Worm (Caenorhabditis elegans) whole organism, L4 larva: ENCODE results near the gene srw-26.
"Not testable (repeated sequence)": the region's sequence is repeated elsewhere in the genome, so short reads cannot be mapped to it uniquely, and the experiment has no call there.

ENCODE experiments used
- F10B5.3 ChIP-seq: sonication (generic microtip); optimal IDR thresholded peaks from 2 replicates; lab custom pipeline; 2016; ENCODE audit warnings: mild to moderate bottlenecking, missing genetic modification characterization, missing compliant biosample characterization
- R02D3.7 ChIP-seq: fragments of 150-350 bp; sonication (generic microtip); optimal IDR thresholded peaks from 3 replicates; lab custom pipeline; 2014; ENCODE audit warnings: missing biosample characterization, missing genetic modification characterization
- Y105C5A.15 ChIP-seq: fragments of 200-800 bp; sonication (Bioruptor generic); IDR thresholded peaks from 2 replicates; pipeline ENCODE4 v1.3.6; 2022; ENCODE audit warnings: missing genetic modification characterization, missing compliant biosample characterization
- ama-1 ChIP-seq: fragments of 150-350 bp; optimal IDR thresholded peaks from 2 replicates; lab custom pipeline; 2014; ENCODE audit warnings: inconsistent platforms, mixed read lengths
- ceh-28 ChIP-seq: fragments of 150-350 bp; optimal IDR thresholded peaks from 2 replicates; lab custom pipeline; 2014; ENCODE audit warnings: missing biosample characterization, missing genetic modification reagents, missing genetic modification characterization
- ceh-44 ChIP-seq: fragments of 200-800 bp; sonication (Bioruptor generic); IDR thresholded peaks from 2 replicates; pipeline ENCODE4 v1.3.6; 2022; ENCODE audit warnings: missing genetic modification reagents, missing genetic modification characterization, missing compliant biosample characterization
- ctbp-1 ChIP-seq: fragments of 200-800 bp; sonication (Bioruptor generic); IDR thresholded peaks from 2 replicates; pipeline ENCODE4 v1.3.6; 2022; ENCODE audit warnings: missing genetic modification reagents, missing genetic modification characterization, missing compliant biosample characterization
- daf-16 ChIP-seq, 3 experiments: sonication (generic microtip); optimal IDR thresholded peaks; 2 replicates each; lab custom pipeline; 2016 to 2017; ENCODE audit warnings: missing genetic modification characterization in 3 of 3, missing genetic modification reagents in 3 of 3, mild to moderate bottlenecking in 2 of 3, missing compliant biosample characterization in 2 of 3, missing biosample characterization in 1 of 3, moderate library complexity in 1 of 3
- duxl-1 ChIP-seq: sonication (generic microtip); optimal IDR thresholded peaks from 2 replicates; lab custom pipeline; 2016; ENCODE audit warnings: mild to moderate bottlenecking, missing genetic modification characterization, moderate library complexity, missing compliant biosample characterization; ENCODE audit not compliant: poor library complexity
- egl-43 ChIP-seq: fragments of 200-800 bp; sonication (Bioruptor generic); IDR thresholded peaks from 2 replicates; pipeline ENCODE4 v1.3.6; 2022; ENCODE audit warnings: missing genetic modification reagents, missing genetic modification characterization, missing compliant biosample characterization
- gei-8 ChIP-seq: fragments of 200-800 bp; sonication (Bioruptor generic); optimal IDR thresholded peaks from 2 replicates; lab custom pipeline; 2018; ENCODE audit warnings: mild to moderate bottlenecking, missing genetic modification characterization, missing compliant biosample characterization
- hif-1 ChIP-seq, 2 experiments: sonication (generic microtip); optimal IDR thresholded peaks; 2 replicates each; lab custom pipeline; 2016 to 2017; ENCODE audit warnings: missing compliant biosample characterization in 2 of 2, missing genetic modification characterization in 2 of 2, missing genetic modification reagents in 2 of 2, missing genotype in 2 of 2, mild to moderate bottlenecking in 1 of 2
- lin-1 ChIP-seq: fragments of 200-800 bp; sonication (Bioruptor generic); IDR thresholded peaks from 2 replicates; pipeline ENCODE4 v1.3.6; 2022; ENCODE audit warnings: missing genetic modification reagents, missing genetic modification characterization, missing compliant biosample characterization
- lin-13 ChIP-seq: fragments of 150-350 bp; optimal IDR thresholded peaks from 2 replicates; lab custom pipeline; 2014; ENCODE audit warnings: missing biosample characterization, missing genetic modification reagents, missing genetic modification characterization
- lin-15B ChIP-seq: fragments of 150-350 bp; sonication (generic microtip); optimal IDR thresholded peaks from 3 replicates; lab custom pipeline; 2014; ENCODE audit warnings: missing biosample characterization, missing genetic modification characterization
- lin-29 ChIP-seq: fragments of 200-800 bp; sonication (Bioruptor generic); IDR thresholded peaks from 2 replicates; pipeline ENCODE4 v1.3.6; 2022; ENCODE audit warnings: missing genetic modification reagents, missing genetic modification characterization, missing compliant biosample characterization
- madf-5 ChIP-seq, 2 experiments: fragments of 200-800 bp; sonication (Bioruptor generic); IDR thresholded peaks; 2 replicates each; pipeline ENCODE4 v1.3.6; 2022; ENCODE audit warnings: missing compliant biosample characterization in 2 of 2, missing genetic modification characterization in 2 of 2
- madf-9 ChIP-seq: fragments of 200-800 bp; sonication (Bioruptor generic); conservative IDR thresholded peaks from 2 replicates; pipeline ENCODE4 v1.3.6; 2022; ENCODE audit warnings: missing genetic modification reagents, missing genetic modification characterization, missing compliant biosample characterization
- mdt-29 ChIP-seq: fragments of 200-800 bp; sonication (Bioruptor generic); IDR thresholded peaks from 2 replicates; pipeline ENCODE4 v1.3.6; 2022; ENCODE audit warnings: missing genetic modification reagents, missing genetic modification characterization, missing compliant biosample characterization
- nhr-42 ChIP-seq: fragments of 200-800 bp; sonication (Bioruptor generic); IDR thresholded peaks from 2 replicates; pipeline ENCODE4 v1.3.6; 2022; ENCODE audit warnings: missing genetic modification characterization, missing compliant biosample characterization
- php-3 ChIP-seq: fragments of 200-800 bp; sonication (Bioruptor generic); IDR thresholded peaks from 2 replicates; pipeline ENCODE4 v1.3.6; 2022; ENCODE audit warnings: missing genetic modification reagents, missing genetic modification characterization, missing compliant biosample characterization
- rbr-2 ChIP-seq: sonication (generic microtip); optimal IDR thresholded peaks from 2 replicates; lab custom pipeline; 2016; ENCODE audit warnings: missing genotype, missing genetic modification characterization, missing compliant biosample characterization
- skn-1 ChIP-seq: fragments of 150-350 bp; optimal IDR thresholded peaks from 2 replicates; lab custom pipeline; 2014; ENCODE audit warnings: missing biosample characterization, missing genetic modification characterization
- snpc-1.2 ChIP-seq: fragments of 200-800 bp; sonication (Bioruptor generic); IDR thresholded peaks from 2 replicates; pipeline ENCODE4 v1.3.6; 2022; ENCODE audit warnings: missing genetic modification reagents, missing genetic modification characterization, missing compliant biosample characterization
- spr-3 ChIP-seq: fragments of 200-800 bp; sonication (Bioruptor generic); optimal IDR thresholded peaks from 2 replicates; lab custom pipeline; 2018; ENCODE audit warnings: mild to moderate bottlenecking, missing genetic modification characterization, missing compliant biosample characterization
- tag-97 ChIP-seq: fragments of 200-800 bp; sonication (Bioruptor generic); IDR thresholded peaks from 2 replicates; pipeline ENCODE4 v1.3.6; 2022; ENCODE audit warnings: missing genetic modification characterization, missing compliant biosample characterization
- tra-1 ChIP-seq: fragments of 200-800 bp; sonication (Bioruptor generic); IDR thresholded peaks from 2 replicates; pipeline ENCODE4 v1.3.6; 2022; ENCODE audit warnings: missing genetic modification reagents, missing genetic modification characterization, missing compliant biosample characterization
- unc-130 ChIP-seq: sonication (generic microtip); optimal IDR thresholded peaks from 2 replicates; lab custom pipeline; 2016; ENCODE audit warnings: missing genetic modification reagents, missing genetic modification characterization, missing compliant biosample characterization
- unc-62 ChIP-seq, 3 experiments: fragments of 150-350 bp in 1 of 3; sonication (generic microtip); optimal IDR thresholded peaks in 2 of 3; peaks in 1 of 3; 1 replicate in 1 of 3; 2 replicates in 2 of 3; lab custom pipeline; 2014 to 2017; ENCODE audit warnings: missing biosample characterization in 3 of 3, missing genetic modification characterization in 3 of 3, missing genetic modification reagents in 3 of 3, missing genotype in 1 of 3
- zag-1 ChIP-seq: fragments of 150-350 bp; optimal IDR thresholded peaks from 2 replicates; lab custom pipeline; 2014; ENCODE audit warnings: missing biosample characterization, missing genetic modification characterization
- zfp-3 ChIP-seq: fragments of 200-800 bp; sonication (Bioruptor generic); conservative IDR thresholded peaks from 2 replicates; pipeline ENCODE4 v1.3.6; 2022; ENCODE audit warnings: missing genetic modification reagents, missing genetic modification characterization, missing compliant biosample characterization
- zip-2 ChIP-seq: fragments of 150-350 bp; optimal IDR thresholded peaks from 2 replicates; lab custom pipeline; 2014; ENCODE audit warnings: missing biosample characterization, missing genetic modification characterization
- ztf-7 ChIP-seq: fragments of 150-350 bp; optimal IDR thresholded peaks from 2 replicates; lab custom pipeline; 2014; ENCODE audit warnings: missing biosample characterization, missing genetic modification characterization

The srw-26 gene

DNA sequence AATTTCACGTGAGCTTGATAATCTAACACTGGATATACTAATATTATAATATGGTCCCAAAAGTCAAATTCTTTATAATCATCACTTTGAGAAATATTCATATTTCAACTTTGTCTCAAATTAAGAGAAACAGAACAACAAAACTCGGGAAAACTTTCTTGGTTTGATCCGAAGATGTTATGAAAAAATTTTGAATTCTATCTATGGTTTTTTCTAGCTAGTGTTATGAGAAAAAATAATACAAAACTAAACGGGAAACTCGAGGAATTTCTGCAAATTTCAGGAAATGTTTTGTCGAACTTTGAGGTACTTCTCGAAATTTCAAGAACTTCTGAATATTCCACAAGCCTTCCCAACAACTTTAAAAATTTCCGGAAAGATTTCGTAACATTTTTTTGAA, 18.6 kb upstream of the srw-26 start, which contains the start of gene srw-59:
Gene srw-59 (minus strand): TSS at position 101 of the 400 bp plus-strand sequence.
- TF ChIP-seq php-3 (GFP tag; lab: Robert Waterston, UW) (no peak), egl-43 (GFP tag; lab: Robert Waterston, UW) (no peak), mdt-29 (GFP tag; lab: Robert Waterston, UW) (no peak), tra-1 (GFP tag; lab: Robert Waterston, UW) (no peak), skn-1 (tag; lab: Kevin White, UChicago) (no peak), madf-5 (GFP tag; IDR thresholded peaks at IDR 0.05; lab: Robert Waterston, UW) (no peak), F10B5.3 (tag; lab: Kevin White, UChicago) (no peak), ceh-28 (tag; lab: Kevin White, UChicago) (no peak), lin-29 (GFP tag; lab: Robert Waterston, UW) (no peak), lin-15B (tag; lab: Kevin White, UChicago) (no peak), daf-16 (GFP tag; optimal IDR thresholded peaks at IDR 0.05; lab: Kevin White, UChicago) (no peak), daf-16 (tag; optimal IDR thresholded peaks at IDR 0.05; lab: Kevin White, UChicago) (no peak), ceh-44 (GFP tag; lab: Robert Waterston, UW) (no peak)

ce11 chrV:15943125-15943524, 10.8 kb upstream of the srw-26 start, which contains the start of gene srw-53:
Gene srw-53 (plus strand): TSS chrV:15943425.
- TF ChIP-seq madf-9 (no peak), lin-13 (GFP tag; lab: Kevin White, UChicago) (no peak), lin-1 (no peak), ctbp-1 (GFP tag; lab: Robert Waterston, UW) (no peak), ama-1 (lab: Kevin White, UChicago) (no peak), zag-1 (tag; lab: Kevin White, UChicago) (no peak), Y105C5A.15 (GFP tag; lab: Robert Waterston, UW) (no peak), zip-2 (tag; lab: Kevin White, UChicago) (no peak), ztf-7 (tag; lab: Kevin White, UChicago) (no peak), spr-3 (GFP tag; lab: Kevin White, UChicago) (no peak), unc-130 (GFP tag; lab: Kevin White, UChicago) (no peak), gei-8 (GFP tag; lab: Kevin White, UChicago) (no peak), zfp-3 (GFP tag; lab: Robert Waterston, UW) (no peak), duxl-1 (tag; lab: Kevin White, UChicago) (no peak), R02D3.7 (tag; lab: Kevin White, UChicago) (no peak), tag-97 (no peak), nhr-42 (GFP tag; lab: Robert Waterston, UW) (no peak), rbr-2 (tag; lab: Kevin White, UChicago) (no peak)

DNA sequence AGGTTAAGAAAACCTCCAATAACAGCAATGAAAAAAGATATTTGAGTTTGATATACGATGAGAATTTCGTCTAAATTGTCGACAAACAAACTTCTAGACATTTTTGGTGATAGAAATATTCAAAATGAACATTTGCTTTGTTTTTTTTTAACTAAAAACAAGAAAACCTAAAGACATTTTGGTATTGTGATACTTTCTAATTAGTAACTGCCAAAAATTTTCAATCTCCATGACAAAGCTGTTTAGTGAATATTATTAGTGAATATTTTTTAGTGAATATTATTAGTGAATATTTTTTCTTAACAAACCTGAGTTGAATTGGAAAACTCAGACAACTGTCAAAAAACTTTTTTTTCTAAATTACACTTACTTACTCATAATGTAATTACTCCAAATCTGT, 8.0 kb upstream of the srw-26 start, which contains the start of gene srw-55:
Gene srw-55 (minus strand): TSS at position 101 of the 400 bp plus-strand sequence.
- TF ChIP-seq unc-62 (GFP tag; optimal IDR thresholded peaks at IDR 0.05 in 1 of 2; lab: Kevin White, UChicago) (peak in 1 of 2 experiments; percentile 66), unc-62 (tag; optimal IDR thresholded peaks at IDR 0.05; lab: Kevin White, UChicago) (no peak), Y105C5A.15 (GFP tag; lab: Robert Waterston, UW) (no peak)

- TF ChIP-seq snpc-1.2 (GFP tag; lab: Robert Waterston, UW); egl-43 (GFP tag; lab: Robert Waterston, UW); hif-1 (tag; optimal IDR thresholded peaks at IDR 0.05; lab: Kevin White, UChicago): not testable (repeated sequence)
These were observed 2.4 kb downstream of the srw-26 start, which contains the start of gene srbc-77 for ce11 chrV:15929882-15930281. Gene srbc-77 (plus strand): TSS chrV:15930182.
